Worm (Caenorhabditis elegans) whole organism, L1 larva: ENCODE results near the gene T10B9.14.

Source experiments
- C16A3.4 ChIP-seq: fragments of 150-350 bp; optimal IDR thresholded peaks from 2 replicates; lab custom pipeline; 2014; ENCODE audit warnings: missing biosample characterization, missing genetic modification characterization
- F16B12.6 ChIP-seq: fragments of 150-350 bp; optimal IDR thresholded peaks from 2 replicates; lab custom pipeline; 2014; ENCODE audit warnings: missing biosample characterization, missing genetic modification characterization
- Y116A8C.19 ChIP-seq: sonication (generic microtip); optimal IDR thresholded peaks from 2 replicates; lab custom pipeline; 2016; ENCODE audit warnings: missing compliant biosample characterization, missing genetic modification characterization, borderline replicate concordance
- ama-1 ChIP-seq: fragments of 150-350 bp; optimal IDR thresholded peaks from 2 replicates; lab custom pipeline; 2014
- blmp-1 ChIP-seq: fragments of 150-350 bp; optimal IDR thresholded peaks from 2 replicates; lab custom pipeline; 2014; ENCODE audit warnings: missing biosample characterization, missing genetic modification characterization
- ceh-63 ChIP-seq: fragments of 200-800 bp; sonication (Bioruptor generic); optimal IDR thresholded peaks from 2 replicates; lab custom pipeline; 2018; ENCODE audit warnings: mild to moderate bottlenecking, missing genetic modification characterization, missing compliant biosample characterization
- ceh-82 ChIP-seq, 3 experiments: fragments of 150-350 bp in 1 of 3; sonication (generic microtip) in 2 of 3; optimal IDR thresholded peaks; 2 replicates each; lab custom pipeline; 2014 to 2017; ENCODE audit warnings: missing biosample characterization in 3 of 3, missing genetic modification characterization in 3 of 3
- ceh-90 ChIP-seq: sonication (generic microtip); optimal IDR thresholded peaks from 2 replicates; lab custom pipeline; 2016; ENCODE audit warnings: missing genetic modification characterization, missing compliant biosample characterization
- dpl-1 ChIP-seq, 3 experiments: fragments of 150-350 bp in 2 of 3; sonication (generic microtip) in 1 of 3; optimal IDR thresholded peaks; 2 replicates each; lab custom pipeline; 2014 to 2017; ENCODE audit warnings: missing biosample characterization in 3 of 3, missing genetic modification characterization in 3 of 3, missing genetic modification reagents in 3 of 3
- efl-1 ChIP-seq, 4 experiments: fragments of 150-350 bp; optimal IDR thresholded peaks in 3 of 4; peaks in 1 of 4; 1 replicate in 1 of 4; 2 replicates in 3 of 4; lab custom pipeline; 2014; ENCODE audit warnings: missing biosample characterization in 2 of 4, missing genetic modification characterization in 2 of 4, missing genetic modification reagents in 2 of 4
- efl-3 ChIP-seq: fragments of 200-800 bp; sonication (Bioruptor generic); optimal IDR thresholded peaks from 2 replicates; lab custom pipeline; 2018; ENCODE audit warnings: mild to moderate bottlenecking, missing genetic modification characterization, missing compliant biosample characterization
- egl-13 ChIP-seq: sonication (generic microtip); optimal IDR thresholded peaks from 2 replicates; lab custom pipeline; 2016; ENCODE audit warnings: missing genotype, missing genetic modification reagents, missing genetic modification characterization, missing compliant biosample characterization
- egl-27 ChIP-seq, 2 experiments: fragments of 150-350 bp in 1 of 2; sonication (generic microtip); optimal IDR thresholded peaks; 3 replicates each; lab custom pipeline; 2017 to 2018; ENCODE audit warnings: missing biosample characterization in 2 of 2, missing genetic modification characterization in 2 of 2, missing genetic modification reagents in 2 of 2
- elt-2 ChIP-seq: sonication (generic microtip); optimal IDR thresholded peaks from 2 replicates; lab custom pipeline; 2016; ENCODE audit warnings: missing genetic modification characterization, mild to moderate bottlenecking, inconsistent platforms, missing compliant biosample characterization, missing genetic modification reagents
- elt-3 ChIP-seq, 6 experiments: fragments of 150-350 bp in 1 of 6; sonication (generic microtip); optimal IDR thresholded peaks; 2 replicates each; lab custom pipeline; 2017 to 2018; ENCODE audit warnings: missing biosample characterization in 6 of 6, missing genetic modification characterization in 6 of 6, inconsistent platforms in 1 of 6
- ets-5 ChIP-seq: fragments of 200-800 bp; sonication (Bioruptor generic); IDR thresholded peaks from 2 replicates; pipeline ENCODE4 v1.3.6; 2022; ENCODE audit warnings: missing genetic modification characterization, missing compliant biosample characterization
- fkh-8 ChIP-seq: sonication (generic microtip); optimal IDR thresholded peaks from 2 replicates; lab custom pipeline; 2016; ENCODE audit warnings: mild to moderate bottlenecking, missing genetic modification characterization, missing compliant biosample characterization
- fos-1 ChIP-seq: fragments of 150-350 bp; optimal IDR thresholded peaks from 2 replicates; lab custom pipeline; 2014; ENCODE audit warnings: missing biosample characterization, missing genetic modification characterization
- hlh-4 ChIP-seq: sonication (generic microtip); optimal IDR thresholded peaks from 2 replicates; lab custom pipeline; 2016; ENCODE audit warnings: mild to moderate bottlenecking, missing genetic modification characterization, missing compliant biosample characterization
- hpl-2 ChIP-seq: fragments of 150-350 bp; optimal IDR thresholded peaks from 2 replicates; lab custom pipeline; 2014; ENCODE audit warnings: missing biosample characterization, missing genetic modification reagents, missing genetic modification characterization
- irx-1 ChIP-seq: sonication (generic microtip); optimal IDR thresholded peaks from 2 replicates; lab custom pipeline; 2016; ENCODE audit warnings: missing genetic modification characterization, missing compliant biosample characterization
- jun-1 ChIP-seq: fragments of 150-350 bp; optimal IDR thresholded peaks from 2 replicates; lab custom pipeline; 2014; ENCODE audit warnings: missing biosample characterization, missing genetic modification reagents, missing genetic modification characterization
- lin-13 ChIP-seq: fragments of 150-350 bp; optimal IDR thresholded peaks from 2 replicates; lab custom pipeline; 2014; ENCODE audit warnings: missing biosample characterization, missing genetic modification reagents, missing genetic modification characterization
- lin-14 ChIP-seq: fragments of 200-800 bp; sonication (Bioruptor generic); optimal IDR thresholded peaks from 2 replicates; lab custom pipeline; 2018; ENCODE audit warnings: mild to moderate bottlenecking, missing genetic modification characterization, moderate library complexity, missing compliant biosample characterization
- lin-15B ChIP-seq: fragments of 150-350 bp; sonication (generic microtip); optimal IDR thresholded peaks from 3 replicates; lab custom pipeline; 2014; ENCODE audit warnings: missing biosample characterization, missing genetic modification characterization
- lin-35 ChIP-seq, 2 experiments: fragments of 150-350 bp; optimal IDR thresholded peaks; 2 replicates each; lab custom pipeline; 2014; ENCODE audit warnings: missing biosample characterization in 2 of 2, missing genetic modification characterization in 2 of 2, missing genetic modification reagents in 2 of 2
- lir-3 ChIP-seq: sonication (generic microtip); optimal IDR thresholded peaks from 2 replicates; lab custom pipeline; 2016; ENCODE audit warnings: mild to moderate bottlenecking, missing genetic modification characterization, moderate library complexity, missing compliant biosample characterization; ENCODE audit not compliant: poor library complexity
- mab-9 ChIP-seq: fragments of 200-800 bp; sonication (Bioruptor generic); IDR thresholded peaks from 2 replicates; pipeline ENCODE4 v1.3.6; 2022; ENCODE audit warnings: missing genetic modification reagents, missing genetic modification characterization, missing compliant biosample characterization
- nhr-11 ChIP-seq: fragments of 150-350 bp; optimal IDR thresholded peaks from 2 replicates; lab custom pipeline; 2014; ENCODE audit warnings: missing biosample characterization, missing genetic modification characterization
- nhr-12 ChIP-seq: sonication (generic microtip); optimal IDR thresholded peaks from 2 replicates; lab custom pipeline; 2017; ENCODE audit warnings: missing biosample characterization, missing genetic modification characterization
- nhr-19 ChIP-seq: fragments of 200-800 bp; sonication (Bioruptor generic); conservative IDR thresholded peaks from 2 replicates; pipeline ENCODE4 v1.3.6; 2022; ENCODE audit warnings: missing genetic modification characterization, missing compliant biosample characterization
- nhr-20 ChIP-seq: sonication (generic microtip); optimal IDR thresholded peaks from 2 replicates; lab custom pipeline; 2016; ENCODE audit warnings: mild to moderate bottlenecking, missing genetic modification characterization, missing compliant biosample characterization
- nhr-237 ChIP-seq: fragments of 150-350 bp; optimal IDR thresholded peaks from 2 replicates; lab custom pipeline; 2014; ENCODE audit warnings: missing biosample characterization, missing genetic modification characterization
- nhr-47 ChIP-seq: sonication (generic microtip); optimal IDR thresholded peaks from 2 replicates; lab custom pipeline; 2016; ENCODE audit warnings: mild to moderate bottlenecking, missing genetic modification characterization, moderate library complexity, missing compliant biosample characterization
- nhr-71 ChIP-seq: sonication (generic microtip); optimal IDR thresholded peaks from 2 replicates; lab custom pipeline; 2016; ENCODE audit warnings: mild to moderate bottlenecking, missing genetic modification characterization, moderate library complexity, missing compliant biosample characterization
- pax-3 ChIP-seq: fragments of 200-800 bp; sonication (Bioruptor generic); optimal IDR thresholded peaks from 2 replicates; lab custom pipeline; 2018; ENCODE audit warnings: mild to moderate bottlenecking, missing genetic modification characterization, moderate library complexity, missing compliant biosample characterization
- pqm-1 ChIP-seq: sonication (generic microtip); optimal IDR thresholded peaks from 3 replicates; lab custom pipeline; 2017; ENCODE audit warnings: missing biosample characterization, missing genetic modification characterization
- snpc-4 ChIP-seq: fragments of 150-350 bp; optimal IDR thresholded peaks from 2 replicates; lab custom pipeline; 2014; ENCODE audit warnings: missing biosample characterization, missing genetic modification characterization
- sox-4 ChIP-seq: sonication (generic microtip); optimal IDR thresholded peaks from 2 replicates; lab custom pipeline; 2016; ENCODE audit warnings: missing genetic modification characterization, missing compliant biosample characterization
- sptf-1 ChIP-seq: fragments of 150-350 bp; optimal IDR thresholded peaks from 2 replicates; lab custom pipeline; 2014; ENCODE audit warnings: missing biosample characterization, missing genetic modification characterization
- swsn-7 ChIP-seq: sonication (generic microtip); optimal IDR thresholded peaks from 2 replicates; lab custom pipeline; 2016; ENCODE audit warnings: missing genetic modification characterization, missing compliant biosample characterization
- unc-30 ChIP-seq: sonication (generic microtip); optimal IDR thresholded peaks from 2 replicates; lab custom pipeline; 2017; ENCODE audit warnings: missing biosample characterization, missing genetic modification characterization
- unc-62 ChIP-seq: fragments of 150-350 bp; optimal IDR thresholded peaks from 2 replicates; lab custom pipeline; 2014; ENCODE audit warnings: missing biosample characterization, missing genetic modification reagents, missing genetic modification characterization
- vab-15 ChIP-seq: sonication (generic microtip); optimal IDR thresholded peaks from 2 replicates; lab custom pipeline; 2017; ENCODE audit warnings: missing genotype, mild to moderate bottlenecking, missing genetic modification characterization, missing compliant biosample characterization
- xbp-1 ChIP-seq: sonication (generic microtip); optimal IDR thresholded peaks from 2 replicates; lab custom pipeline; 2016; ENCODE audit warnings: missing genetic modification characterization, missing compliant biosample characterization
- zip-4 ChIP-seq: fragments of 200-800 bp; sonication (Bioruptor generic); optimal IDR thresholded peaks from 2 replicates; lab custom pipeline; 2018; ENCODE audit warnings: mild to moderate bottlenecking, missing genetic modification characterization, moderate library complexity, missing compliant biosample characterization
- ztf-4 ChIP-seq: fragments of 150-350 bp; optimal IDR thresholded peaks from 2 replicates; lab custom pipeline; 2014; ENCODE audit warnings: missing biosample characterization, missing genetic modification characterization

T10B9.14 gene

ce11 chrII:9786215-9786614 is 4.0 kb upstream of the T10B9.14 start:
- TF ChIP-seq ceh-63 (GFP tag; lab: Kevin White, UChicago) (no peak), egl-27 (tag; optimal IDR thresholded peaks at IDR 0.05; lab: Kevin White, UChicago) (no peak), efl-1 (optimal IDR thresholded peaks at IDR 0.05; lab: Kevin White, UChicago) (no peak), efl-1 (GFP tag; optimal IDR thresholded peaks at IDR 0.05 in 1 of 2; lab: Kevin White, UChicago) (peak in 1 of 2 experiments; percentile 84), F16B12.6 (tag; lab: Kevin White, UChicago) (no peak), dpl-1 (GFP tag; optimal IDR thresholded peaks at IDR 0.05; lab: Kevin White, UChicago) (no peak), lir-3 (no peak), Y116A8C.19 (tag; lab: Kevin White, UChicago) (no peak)

ce11 chrII:9781842-9782241 is 395 bp downstream of the T10B9.14 start, which contains the start of gene cyp-13A1:
Gene cyp-13A1 (minus strand): TSS chrII:9781997.
- TF ChIP-seq zip-4 (no peak), ceh-82 (tag; optimal IDR thresholded peaks at IDR 0.05; lab: Kevin White, UChicago) (no peak), elt-2 (tag; lab: Kevin White, UChicago) (peak; percentile 29), ceh-90 (tag; lab: Kevin White, UChicago) (no peak), lir-3 (no peak), lin-13 (no peak), efl-3 (GFP tag; lab: Kevin White, UChicago) (no peak), unc-30 (tag; lab: Kevin White, UChicago) (no peak), nhr-12 (tag; lab: Kevin White, UChicago) (no peak), nhr-47 (tag; lab: Kevin White, UChicago) (no peak), snpc-4 (tag; lab: Kevin White, UChicago) (no peak), Y116A8C.19 (tag; lab: Kevin White, UChicago) (no peak), nhr-20 (tag; lab: Kevin White, UChicago) (peak; percentile 38), jun-1 (no peak), blmp-1 (tag; lab: Kevin White, UChicago) (no peak), pqm-1 (no peak), ztf-4 (tag; lab: Kevin White, UChicago) (no peak)
- TF ChIP-seq, all 84 proteins: peak for 2

ce11 chrII:9778495-9778894 is 3.7 kb downstream of the T10B9.14 start:
- TF ChIP-seq C16A3.4 (tag; lab: Kevin White, UChicago) (no peak), lin-15B (tag; lab: Kevin White, UChicago) (no peak), egl-13 (no peak), egl-27 (tag; optimal IDR thresholded peaks at IDR 0.05; lab: Kevin White, UChicago) (no peak), swsn-7 (tag; lab: Kevin White, UChicago) (no peak), nhr-11 (tag; lab: Kevin White, UChicago) (no peak), nhr-237 (tag; lab: Kevin White, UChicago) (no peak), ceh-82 (tag; optimal IDR thresholded peaks at IDR 0.05; lab: Kevin White, UChicago) (no peak), ama-1 (no peak), lin-13 (no peak), mab-9 (no peak), fkh-8 (tag; lab: Kevin White, UChicago) (peak; percentile 62), elt-3 (tag; optimal IDR thresholded peaks at IDR 0.05; lab: Kevin White, UChicago) (no peak), snpc-4 (tag; lab: Kevin White, UChicago) (no peak), unc-62 (GFP tag; lab: Kevin White, UChicago) (no peak), fos-1 (tag; lab: Kevin White, UChicago) (no peak), lin-14 (GFP tag; lab: Kevin White, UChicago) (peak; percentile 29), nhr-19 (GFP tag; lab: Robert Waterston, UW) (no peak), irx-1 (tag; lab: Kevin White, UChicago) (no peak), pqm-1 (no peak), Y116A8C.19 (tag; lab: Kevin White, UChicago) (no peak), nhr-20 (tag; lab: Kevin White, UChicago) (no peak), nhr-47 (tag; lab: Kevin White, UChicago) (peak; percentile 32), hlh-4 (no peak), nhr-12 (tag; lab: Kevin White, UChicago) (no peak), sptf-1 (tag; lab: Kevin White, UChicago) (no peak), hpl-2 (no peak), lin-35 (GFP tag; optimal IDR thresholded peaks at IDR 0.05; lab: Kevin White, UChicago) (no peak), sox-4 (peak; percentile 52), vab-15 (tag; lab: Kevin White, UChicago) (no peak), blmp-1 (tag; lab: Kevin White, UChicago) (no peak), pax-3 (tag; lab: Kevin White, UChicago) (no peak), ets-5 (GFP tag; lab: Robert Waterston, UW) (no peak), nhr-71 (peak; percentile 52), xbp-1 (tag; lab: Kevin White, UChicago) (peak; percentile 2), ceh-63 (GFP tag; lab: Kevin White, UChicago) (no peak)
